Worm (Caenorhabditis elegans): Measurements from ENCODE around the gene pkd-2.
A peak's percentile ranks its signal among the peaks of the same experiment; 100 is the strongest.

Gene pkd-2

ce11 chrIV:15234943-15235605 lies at the start of gene pkd-2:
TSS of gene pkd-2 (minus strand) at chrIV:15234993.
- TF ChIP-seq daf-16 (GFP tag; optimal IDR thresholded peaks at IDR 0.05) (peak in 1 of 2 experiments; percentile 24), daf-16 (tag; optimal IDR thresholded peaks at IDR 0.05) (no peak), mdt-29 (GFP tag; IDR thresholded peaks at IDR 0.05) (peak; percentile 51; the same call in 1 of the 2 replicates), aly-2 (tag; optimal IDR thresholded peaks at IDR 0.05) (no peak), snpc-1.2 (GFP tag; IDR thresholded peaks at IDR 0.05) (peak; percentile 99), lin-38 (GFP tag; IDR thresholded peaks at IDR 0.05) (peak; percentile 43; the same call in 1 of the 2 replicates), zip-11 (GFP tag; IDR thresholded peaks at IDR 0.05) (no peak), aha-1 (tag) (peak; percentile 86), T20F7.1 (GFP tag; optimal IDR thresholded peaks at IDR 0.05) (peak; percentile 49)

- no peak for TF ChIP-seq rbr-2 (tag; optimal IDR thresholded peaks at IDR 0.05)
- peak; percentile 89 for TF ChIP-seq snpc-1.2 (GFP tag; IDR thresholded peaks at IDR 0.05)
Observed at ce11 chrIV:15283617-15284016, 48.8 kb upstream of the pkd-2 start.

ce11 chrIV:15280219-15280618 lies 45.4 kb upstream of the pkd-2 start:
- TF ChIP-seq dpl-1 (GFP tag; optimal IDR thresholded peaks at IDR 0.05) (no peak), aha-1 (tag) (peak; percentile 28)

- no peak for TF ChIP-seq daf-12 (tag; optimal IDR thresholded peaks at IDR 0.05)
- no peak for TF ChIP-seq ceh-32 (tag; optimal IDR thresholded peaks at IDR 0.05; ENCODE audit: poor library complexity)
- no peak for TF ChIP-seq rbr-2 (tag; optimal IDR thresholded peaks at IDR 0.05)
- TF ChIP-seq ama-1 (optimal IDR thresholded peaks at IDR 0.05) = peak; percentile 43
- TF ChIP-seq tag-97 (GFP tag; IDR thresholded peaks at IDR 0.05) = no peak
- no peak for TF ChIP-seq mep-1 (tag; optimal IDR thresholded peaks at IDR 0.05)
- TF ChIP-seq snpc-1.2 (GFP tag; IDR thresholded peaks at IDR 0.05) = peak; percentile 59; the same call in 1 of the 2 replicates
- peak in 1 of 2 experiments; percentile 18 for TF ChIP-seq daf-16 (GFP tag; optimal IDR thresholded peaks at IDR 0.05)
- no peak for TF ChIP-seq daf-16 (tag; optimal IDR thresholded peaks at IDR 0.05)
- TF ChIP-seq nhr-42 (GFP tag; IDR thresholded peaks at IDR 0.05) = no peak
Observed at ce11 chrIV:15275363-15275854, 40.6 kb upstream of the pkd-2 start, which contains the start of gene ccg-1. TSS of gene ccg-1 (minus strand) at chrIV:15275804.

ce11 chrIV:15274063-15274462 lies 39.3 kb upstream of the pkd-2 start:
- TF ChIP-seq nhr-6 (tag; optimal IDR thresholded peaks at IDR 0.05) (no peak), nhr-48 (tag; optimal IDR thresholded peaks at IDR 0.05) (no peak), zip-11 (GFP tag; IDR thresholded peaks at IDR 0.05) (no peak), nhr-28 (tag; optimal IDR thresholded peaks at IDR 0.05) (peak; percentile 5), fos-1 (tag; optimal IDR thresholded peaks at IDR 0.05) (no peak), egl-27 (tag; optimal IDR thresholded peaks at IDR 0.05) (no peak), nhr-76 (tag; optimal IDR thresholded peaks at IDR 0.05) (no peak), nhr-11 (tag; optimal IDR thresholded peaks at IDR 0.05) (peak; percentile 40), ama-1 (optimal IDR thresholded peaks at IDR 0.05) (no peak), daf-8 (GFP tag; IDR thresholded peaks at IDR 0.05) (no peak), daf-19 (GFP tag; conservative IDR thresholded peaks at IDR 0.05) (no peak), nhr-25 (tag; optimal IDR thresholded peaks at IDR 0.05; ENCODE audit: borderline replicate concordance, insufficient read depth) (no peak), Y75B8A.6 (GFP tag; IDR thresholded peaks at IDR 0.05) (no peak), mdl-1 (tag; optimal IDR thresholded peaks at IDR 0.05) (no peak), nhr-111 (GFP tag; optimal IDR thresholded peaks at IDR 0.05) (no peak), fkh-10 (GFP tag; optimal IDR thresholded peaks at IDR 0.05) (no peak), zfp-2 (tag; optimal IDR thresholded peaks at IDR 0.05) (no peak), unc-62 (GFP tag; optimal IDR thresholded peaks at IDR 0.05 in 1 of 2) (peak in 1 of 2 experiments; percentile 93), unc-62 (tag; optimal IDR thresholded peaks at IDR 0.05) (no peak), gei-8 (GFP tag; optimal IDR thresholded peaks at IDR 0.05) (no peak), snpc-1.2 (GFP tag; IDR thresholded peaks at IDR 0.05) (no peak), Y48G9A.11 (GFP tag; IDR thresholded peaks at IDR 0.05) (no peak), hif-1 (tag; optimal IDR thresholded peaks at IDR 0.05) (no peak), lin-39 (tag; optimal IDR thresholded peaks at IDR 0.05) (no peak), F37D6.2 (tag; optimal IDR thresholded peaks at IDR 0.05) (no peak), vab-7 (GFP tag; IDR thresholded peaks at IDR 0.05) (no peak), daf-16 (GFP tag; optimal IDR thresholded peaks at IDR 0.05) (peak in 1 of 2 experiments; percentile 80), daf-16 (tag; optimal IDR thresholded peaks at IDR 0.05) (no peak), hlh-30 (tag; optimal IDR thresholded peaks at IDR 0.05; ENCODE audit: insufficient read depth) (no peak), zag-1 (tag; optimal IDR thresholded peaks at IDR 0.05) (no peak), jun-1 (tag; optimal IDR thresholded peaks at IDR 0.05) (no peak)

Data from whole organism, L4 larva.